Fruit fly (Drosophila melanogaster) whole organism, pupa: Measurements from ENCODE around the gene Set2.

Experiments
- CG10348 ChIP-seq: fragments of 200-800 bp; sonication (Bioruptor generic); IDR thresholded peaks from 2 replicates; pipeline ENCODE4 v1.3.6; 2022; ENCODE audit warnings: missing biosample characterization, missing genetic modification characterization
- CG12605 ChIP-seq: fragments of 200-800 bp; sonication (Bioruptor generic); IDR thresholded peaks from 2 replicates; pipeline ENCODE4 v1.3.6; 2022; ENCODE audit warnings: missing biosample characterization, missing genetic modification characterization
- CG13204 ChIP-seq: fragments of 200-800 bp; sonication (Bioruptor generic); optimal IDR thresholded peaks from 2 replicates; lab custom pipeline; 2018; ENCODE audit warnings: missing biosample characterization, mild to moderate bottlenecking, missing genetic modification characterization, moderate library complexity
- CG14655 ChIP-seq: fragments of 200-800 bp; sonication (Bioruptor generic); optimal IDR thresholded peaks from 3 replicates; lab custom pipeline; 2017; ENCODE audit warnings: mild to moderate bottlenecking, missing biosample characterization, missing genetic modification reagents, missing genetic modification characterization
- CG15710 ChIP-seq: fragments of 200-800 bp; sonication (Bioruptor generic); optimal IDR thresholded peaks from 2 replicates; lab custom pipeline; 2018; ENCODE audit warnings: missing biosample characterization, mild to moderate bottlenecking, missing genetic modification characterization, moderate library complexity
- CG17806 ChIP-seq: fragments of 200-800 bp; sonication (Bioruptor generic); optimal IDR thresholded peaks from 2 replicates; lab custom pipeline; 2018; ENCODE audit warnings: missing biosample characterization, mild to moderate bottlenecking, missing genetic modification characterization, moderate library complexity
- CG32121 ChIP-seq: fragments of 200-800 bp; sonication (Bioruptor generic); IDR thresholded peaks from 2 replicates; pipeline ENCODE4 v1.3.6; 2022; ENCODE audit warnings: missing biosample characterization, missing genetic modification characterization
- CG34367 ChIP-seq: fragments of 200-800 bp; sonication (Bioruptor generic); optimal IDR thresholded peaks from 2 replicates; lab custom pipeline; 2018; ENCODE audit warnings: missing biosample characterization, mild to moderate bottlenecking, missing genetic modification characterization
- CG4496 ChIP-seq: fragments of 200-800 bp; sonication (Bioruptor generic); IDR thresholded peaks from 3 replicates; pipeline ENCODE4 v1.3.6; 2022; ENCODE audit warnings: missing biosample characterization, missing genetic modification characterization
- CG8159 ChIP-seq: fragments of 200-800 bp; sonication (Bioruptor generic); optimal IDR thresholded peaks from 3 replicates; lab custom pipeline; 2018; ENCODE audit warnings: missing biosample characterization, mild to moderate bottlenecking, missing genetic modification characterization, moderate library complexity
- CG8301 ChIP-seq: fragments of 200-800 bp; sonication (Bioruptor generic); optimal IDR thresholded peaks from 2 replicates; lab custom pipeline; 2018; ENCODE audit warnings: missing biosample characterization, mild to moderate bottlenecking, missing genetic modification characterization
- CG9948 ChIP-seq: fragments of 200-800 bp; sonication (Bioruptor generic); optimal IDR thresholded peaks from 2 replicates; lab custom pipeline; 2018; ENCODE audit warnings: missing biosample characterization, mild to moderate bottlenecking, missing genetic modification characterization, moderate library complexity
- D1 ChIP-seq: fragments of 200-800 bp; sonication (Bioruptor generic); optimal IDR thresholded peaks from 2 replicates; lab custom pipeline; 2018; ENCODE audit warnings: missing biosample characterization, mild to moderate bottlenecking, missing genetic modification characterization, moderate library complexity
- EcR ChIP-seq: fragments of 200-800 bp; sonication (Bioruptor generic); optimal IDR thresholded peaks from 3 replicates; lab custom pipeline; 2019; ENCODE audit warnings: missing biosample characterization, missing genetic modification characterization, mild to moderate bottlenecking, moderate library complexity, missing genetic modification reagents
- Ets98B ChIP-seq: fragments of 200-800 bp; sonication (Bioruptor generic); IDR thresholded peaks from 2 replicates; pipeline ENCODE4 v1.3.6; 2022; ENCODE audit warnings: missing biosample characterization, missing genetic modification characterization
- Pif1A ChIP-seq: fragments of 200-800 bp; sonication (Bioruptor generic); optimal IDR thresholded peaks from 3 replicates; lab custom pipeline; 2016; ENCODE audit warnings: missing biosample characterization, missing genetic modification characterization
- Pif1B ChIP-seq: fragments of 200-800 bp; sonication (Bioruptor generic); optimal IDR thresholded peaks from 3 replicates; lab custom pipeline; 2016; ENCODE audit warnings: missing biosample characterization, missing genetic modification characterization
- Snoo ChIP-seq: fragments of 200-800 bp; sonication (Bioruptor generic); optimal IDR thresholded peaks from 3 replicates; lab custom pipeline; 2017; ENCODE audit warnings: missing biosample characterization, mild to moderate bottlenecking, missing genetic modification characterization, inconsistent platforms
- fd96Ca ChIP-seq: fragments of 200-800 bp; sonication (Bioruptor generic); IDR thresholded peaks from 3 replicates; pipeline ENCODE4 v1.3.6; 2022; ENCODE audit warnings: missing biosample characterization, missing genetic modification characterization
- gl ChIP-seq: fragments of 200-800 bp; sonication (Bioruptor generic); optimal IDR thresholded peaks from 2 replicates; lab custom pipeline; 2018; ENCODE audit warnings: missing biosample characterization, mild to moderate bottlenecking, missing genetic modification characterization
- rn ChIP-seq: fragments of 200-800 bp; sonication (Bioruptor generic); IDR thresholded peaks from 2 replicates; pipeline ENCODE4 v1.3.6; 2022; ENCODE audit warnings: missing biosample characterization, missing genetic modification characterization

Set2 gene

DNA sequence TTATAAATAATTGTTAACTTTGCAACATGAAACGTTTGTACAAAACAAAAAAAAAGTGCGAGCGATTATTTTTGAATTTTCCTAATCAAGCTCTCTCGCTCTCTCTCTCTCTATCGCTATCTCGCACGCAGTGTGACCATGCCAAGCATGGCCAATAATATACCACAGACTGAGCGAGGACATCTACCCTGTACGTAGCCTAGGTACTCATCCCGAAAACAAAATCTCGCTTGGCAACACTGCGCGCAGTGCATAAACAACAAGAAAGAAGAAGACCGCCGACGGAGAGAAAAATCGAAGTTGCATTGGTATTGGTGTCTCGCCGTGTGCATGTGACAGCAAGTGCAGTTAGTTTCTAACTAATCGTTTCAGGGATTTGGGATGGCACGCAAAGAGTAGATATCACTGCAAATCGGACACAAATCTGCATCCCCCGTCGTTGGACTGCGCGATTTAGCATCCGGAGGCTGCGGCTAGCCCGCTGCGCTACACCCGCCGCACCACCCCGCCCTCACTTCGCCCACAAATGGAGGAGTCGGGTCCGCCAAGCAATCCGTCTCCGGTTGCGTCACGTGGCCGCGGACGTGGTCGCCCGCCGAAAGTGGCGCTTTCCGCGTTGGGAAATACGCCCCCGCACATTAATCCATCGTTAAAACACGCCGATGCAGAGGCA is at the start of gene Set2, which contains the start of gene CG1998:
Gene Set2, plus strand, starts transcription at position 302 of the 673 bp plus-strand sequence.
Gene CG1998, minus strand, starts transcription at position 134 of the 673 bp plus-strand sequence.
- TF ChIP-seq Ets98B (GFP tag; lab: Robert Waterston, UW) (peak; percentile 24; the same call in 1 of the 2 replicates), CG9948 (tag; lab: Kevin White, UChicago) (no peak), CG8301 (no peak), CG15710 (tag; lab: Kevin White, UChicago) (no peak), CG10348 (no peak), EcR (GFP tag; lab: Kevin White, UChicago) (no peak), D1 (tag; lab: Kevin White, UChicago) (no peak), CG34367 (tag; lab: Kevin White, UChicago) (no peak), CG12605 (no peak)

- TF ChIP-seq CG14655 (GFP tag; lab: Kevin White, UChicago) (peak; percentile 58), CG34367 (tag; lab: Kevin White, UChicago) (peak; percentile 42), CG4496 (GFP tag; lab: Robert Waterston, UW) (peak; percentile 64; the same call in 2 of the 3 replicates), CG32121 (GFP tag; lab: Robert Waterston, UW) (peak; percentile 27; the same call in 1 of the 2 replicates), CG9948 (tag; lab: Kevin White, UChicago) (peak; percentile 46), CG8159 (peak; percentile 60), CG13204 (GFP tag; lab: Kevin White, UChicago) (no peak), CG10348 (no peak), CG8301 (peak; percentile 40), gl (tag; lab: Kevin White, UChicago) (peak; percentile 16), Pif1A (no peak), rn (GFP tag; lab: Robert Waterston, UW) (no peak), Ets98B (GFP tag; lab: Robert Waterston, UW) (peak; percentile 34; the same call in 1 of the 2 replicates), CG17806 (tag; lab: Kevin White, UChicago) (peak; percentile 56), CG15710 (tag; lab: Kevin White, UChicago) (peak; percentile 59)
Measured at dm6 chrX:13368149-13368548, 44.9 kb upstream of the Set2 start, which contains the start of gene dmrt11E. dmrt11E (plus strand) TSS chrX:13368191.

dm6 chrX:13369438-13369837 is 43.6 kb upstream of the Set2 start:
- TF ChIP-seq fd96Ca (GFP tag; lab: Robert Waterston, UW) (no peak), CG32121 (GFP tag; lab: Robert Waterston, UW) (no peak), Pif1B (no peak), CG4496 (GFP tag; lab: Robert Waterston, UW) (no peak), CG34367 (tag; lab: Kevin White, UChicago) (no peak), CG8159 (no peak), CG12605 (no peak), EcR (GFP tag; lab: Kevin White, UChicago) (no peak), rn (GFP tag; lab: Robert Waterston, UW) (no peak), CG9948 (tag; lab: Kevin White, UChicago) (no peak), CG14655 (GFP tag; lab: Kevin White, UChicago) (no peak), CG8301 (no peak), CG15710 (tag; lab: Kevin White, UChicago) (no peak), Ets98B (GFP tag; lab: Robert Waterston, UW) (no peak)

dm6 chrX:13370306-13370705 is 42.7 kb upstream of the Set2 start, which contains the start of gene CG1640:
CG1640 (plus strand) TSS chrX:13370606.
- TF ChIP-seq CG14655 (GFP tag; lab: Kevin White, UChicago) (no peak), Pif1A (no peak), Snoo (no peak), Ets98B (GFP tag; lab: Robert Waterston, UW) (no peak), fd96Ca (GFP tag; lab: Robert Waterston, UW) (no peak), gl (tag; lab: Kevin White, UChicago) (no peak), CG9948 (tag; lab: Kevin White, UChicago) (no peak), CG12605 (no peak), CG34367 (tag; lab: Kevin White, UChicago) (no peak), CG13204 (GFP tag; lab: Kevin White, UChicago) (no peak), CG4496 (GFP tag; lab: Robert Waterston, UW) (no peak), CG8301 (no peak), CG10348 (no peak), Pif1B (no peak), CG32121 (GFP tag; lab: Robert Waterston, UW) (no peak), CG15710 (tag; lab: Kevin White, UChicago) (no peak)
- TF ChIP-seq, all 21 proteins: peak for 0

DNA sequence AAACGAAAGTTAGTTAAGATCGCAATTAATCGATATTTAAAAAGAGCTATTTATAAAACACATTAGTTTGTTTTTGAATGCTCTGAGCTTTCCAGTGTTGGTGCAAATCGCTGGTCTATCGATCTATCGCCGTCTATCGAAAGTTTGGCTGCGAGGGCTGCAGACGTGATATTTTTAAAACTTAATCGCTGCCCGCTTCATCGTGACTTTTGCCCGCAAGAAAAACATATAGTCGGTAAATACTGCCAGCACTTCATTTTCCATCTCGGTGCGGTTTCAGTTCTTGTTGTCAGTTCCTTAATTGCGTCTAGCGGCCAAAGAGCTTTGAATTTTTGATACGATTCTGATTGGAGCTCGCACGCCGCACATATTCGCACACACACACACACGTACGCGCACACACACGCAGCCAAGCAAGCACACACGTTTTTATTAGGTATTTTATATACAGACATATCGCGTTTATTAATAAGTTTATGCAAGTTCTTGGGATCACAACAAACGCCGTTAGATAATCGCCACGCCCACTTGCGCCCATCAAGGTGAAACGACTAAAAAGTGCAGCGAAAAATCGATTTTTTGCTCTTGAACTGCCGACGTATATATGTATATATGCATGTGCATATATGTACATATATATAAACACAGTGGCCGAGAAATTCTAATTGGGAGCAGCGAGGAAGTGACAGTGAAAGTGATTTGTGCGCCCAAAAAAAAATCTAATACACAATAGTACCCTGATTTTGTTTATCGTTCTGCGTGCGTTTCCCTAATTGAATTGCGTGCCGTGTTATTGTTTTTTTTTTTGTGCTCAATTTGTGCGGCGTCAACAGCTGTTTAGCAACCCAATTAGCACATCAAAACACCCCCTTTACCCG is 42.0 kb upstream of the Set2 start:
- TF ChIP-seq CG13204 (GFP tag; lab: Kevin White, UChicago) (no peak), CG32121 (GFP tag; lab: Robert Waterston, UW) (peak; percentile 28; the same call in 1 of the 2 replicates), Pif1B (no peak), D1 (tag; lab: Kevin White, UChicago) (no peak), gl (tag; lab: Kevin White, UChicago) (no peak), CG15710 (tag; lab: Kevin White, UChicago) (no peak), rn (GFP tag; lab: Robert Waterston, UW) (no peak), fd96Ca (GFP tag; lab: Robert Waterston, UW) (no peak), Pif1A (no peak), Ets98B (GFP tag; lab: Robert Waterston, UW) (peak; percentile 17; the same call in 1 of the 2 replicates), CG34367 (tag; lab: Kevin White, UChicago) (no peak), CG4496 (GFP tag; lab: Robert Waterston, UW) (peak; percentile 54; the same call in 2 of the 3 replicates), CG10348 (no peak), CG9948 (tag; lab: Kevin White, UChicago) (no peak), CG17806 (tag; lab: Kevin White, UChicago) (no peak), CG14655 (GFP tag; lab: Kevin White, UChicago) (no peak), CG8159 (no peak)
